Fruit fly (Drosophila melanogaster) whole organism, embryonic: ENCODE measurements around the gene Bacc.

Experiments used
- Awh ChIP-seq: fragments of 200-800 bp; sonication (Bioruptor generic); IDR thresholded peaks from 2 replicates; pipeline ENCODE4, ENCODE4 v1.3.6; 2022; ENCODE audit warnings: missing biosample characterization, missing genetic modification characterization
- Bdp1 ChIP-seq: fragments of 200-800 bp; sonication (Bioruptor generic); optimal IDR thresholded peaks from 3 replicates; lab custom pipeline; 2016; ENCODE audit warnings: missing biosample characterization, missing genetic modification characterization
- CG10543 ChIP-seq: fragments of 200-800 bp; sonication (Bioruptor generic); optimal IDR thresholded peaks from 3 replicates; lab custom pipeline; 2017; ENCODE audit warnings: missing biosample characterization, mild to moderate bottlenecking, missing genetic modification characterization, moderate library complexity
- CG10979 ChIP-seq: fragments of 200-800 bp; sonication (Bioruptor generic); optimal IDR thresholded peaks from 2 replicates; lab custom pipeline; 2018; ENCODE audit warnings: missing biosample characterization, mild to moderate bottlenecking, missing genetic modification characterization, moderate library complexity
- CG11723 ChIP-seq: fragments of 200-800 bp; sonication (Bioruptor generic); optimal IDR thresholded peaks from 2 replicates; lab custom pipeline; 2017; ENCODE audit warnings: missing biosample characterization, mild to moderate bottlenecking, missing genetic modification characterization
- CG18764 ChIP-seq: fragments of 200-800 bp; sonication (Bioruptor generic); optimal IDR thresholded peaks from 3 replicates; lab custom pipeline; 2016; ENCODE audit warnings: missing biosample characterization, missing genetic modification characterization
- CG2199 ChIP-seq: fragments of 200-800 bp; sonication (Bioruptor generic); IDR thresholded peaks from 3 replicates; pipeline ENCODE4 v1.3.6; 2022; ENCODE audit warnings: missing biosample characterization, missing genetic modification characterization
- CG2202 ChIP-seq: fragments of 200-800 bp; sonication (Bioruptor generic); optimal IDR thresholded peaks from 2 replicates; lab custom pipeline; 2018; ENCODE audit warnings: missing biosample characterization, mild to moderate bottlenecking, missing genetic modification characterization
- CG3065 ChIP-seq: fragments of 200-800 bp; sonication (Bioruptor generic); optimal IDR thresholded peaks from 2 replicates; lab custom pipeline; 2016; ENCODE audit warnings: missing biosample characterization, missing genetic modification characterization
- CG32772 ChIP-seq: fragments of 200-800 bp; sonication (Bioruptor generic); IDR thresholded peaks from 2 replicates; pipeline ENCODE4 v1.3.6; 2022; ENCODE audit warnings: missing biosample characterization, missing genetic modification characterization
- CG43689 ChIP-seq: fragments of 200-800 bp; sonication (Bioruptor generic); IDR thresholded peaks from 2 replicates; pipeline ENCODE4 v1.3.6; 2022; ENCODE audit warnings: missing biosample characterization, missing genetic modification characterization
- CG4730 ChIP-seq: fragments of 200-800 bp; sonication (Bioruptor generic); IDR thresholded peaks from 2 replicates; pipeline ENCODE4 v1.3.6; 2022; ENCODE audit warnings: missing biosample characterization, missing genetic modification characterization
- CG4854 ChIP-seq: fragments of 200-800 bp; sonication (Bioruptor generic); optimal IDR thresholded peaks from 2 replicates; lab custom pipeline; 2016; ENCODE audit warnings: missing biosample characterization, missing genetic modification characterization, inconsistent platforms
- CG5180 ChIP-seq: fragments of 200-800 bp; sonication (Bioruptor generic); optimal IDR thresholded peaks from 3 replicates; lab custom pipeline; 2017; ENCODE audit warnings: missing biosample characterization, missing genetic modification characterization, mild to moderate bottlenecking, moderate library complexity, missing genetic modification reagents
- CG6813 ChIP-seq: fragments of 200-800 bp; sonication (Bioruptor generic); optimal IDR thresholded peaks from 2 replicates; lab custom pipeline; 2017; ENCODE audit warnings: missing biosample characterization, missing genetic modification characterization, mild to moderate bottlenecking, moderate library complexity, missing genetic modification reagents
- CG7372 ChIP-seq: fragments of 200-800 bp; sonication (Bioruptor generic); IDR thresholded peaks from 2 replicates; pipeline ENCODE4 v1.3.6; 2022; ENCODE audit warnings: missing biosample characterization, missing genetic modification characterization
- CG8290 ChIP-seq, 3 experiments: fragments of 200-800 bp; sonication (Bioruptor generic); optimal IDR thresholded peaks; 2 replicates each; lab custom pipeline; 2016 to 2019; ENCODE audit warnings: missing biosample characterization in 3 of 3, missing genetic modification characterization in 3 of 3, mild to moderate bottlenecking in 2 of 3, moderate library complexity in 1 of 3
- Dfd ChIP-seq, 2 experiments: fragments of >200 bp; optimal IDR thresholded peaks; 2 replicates each; lab custom pipeline; 2017; ENCODE audit warnings: missing biosample characterization in 2 of 2, missing genetic modification characterization in 2 of 2
- Doc3 ChIP-seq: fragments of 200-800 bp; sonication (Bioruptor generic); IDR thresholded peaks from 3 replicates; pipeline ENCODE4 v1.3.6; 2022; ENCODE audit warnings: missing biosample characterization, missing genetic modification characterization; ENCODE audit not compliant: partially characterized antibody
- Dref ChIP-seq: fragments of 200-800 bp; sonication (Bioruptor generic); IDR thresholded peaks from 2 replicates; pipeline ENCODE4 v1.3.6; 2022; ENCODE audit warnings: missing biosample characterization, missing genetic modification characterization
- Hey ChIP-seq: fragments of 200-800 bp; sonication (Bioruptor generic); optimal IDR thresholded peaks from 3 replicates; lab custom pipeline; 2018; ENCODE audit warnings: missing biosample characterization, mild to moderate bottlenecking, missing genetic modification characterization
- HmgZ ChIP-seq: fragments of 200-800 bp; sonication (Bioruptor generic); optimal IDR thresholded peaks from 2 replicates; lab custom pipeline; 2018; ENCODE audit warnings: missing biosample characterization, mild to moderate bottlenecking, missing genetic modification characterization
- Kr ChIP-seq: fragments of 200-800 bp; sonication (Bioruptor generic); optimal IDR thresholded peaks from 2 replicates; lab custom pipeline; 2017; ENCODE audit warnings: missing biosample characterization, mild to moderate bottlenecking, missing genetic modification characterization
- MBD-R2 ChIP-seq: fragments of 200-800 bp; sonication (Bioruptor generic); IDR thresholded peaks from 2 replicates; pipeline ENCODE4 v1.3.6; 2022; ENCODE audit warnings: missing biosample characterization, missing genetic modification characterization
- MTF-1 ChIP-seq: fragments of 200-800 bp; sonication (Bioruptor generic); optimal IDR thresholded peaks from 2 replicates; lab custom pipeline; 2018; ENCODE audit warnings: missing biosample characterization, mild to moderate bottlenecking, missing genetic modification characterization, borderline replicate concordance
- NFAT ChIP-seq: fragments of 200-800 bp; sonication (Bioruptor generic); IDR thresholded peaks from 2 replicates; pipeline ENCODE4 v1.3.6; 2022; ENCODE audit warnings: missing biosample characterization, missing genetic modification characterization
- NfI ChIP-seq: fragments of 200-800 bp; sonication (Bioruptor generic); optimal IDR thresholded peaks from 3 replicates; lab custom pipeline; 2018; ENCODE audit warnings: missing biosample characterization, mild to moderate bottlenecking, missing genetic modification characterization, moderate library complexity
- Ravus ChIP-seq: fragments of 200-800 bp; sonication (Bioruptor generic); IDR thresholded peaks from 2 replicates; pipeline ENCODE4 v1.3.6; 2022; ENCODE audit warnings: missing biosample characterization, missing genetic modification characterization
- Stat92E ChIP-seq, 3 experiments: fragments of >200 bp in 2 of 3; fragments of 200-800 bp in 1 of 3; sonication (Bioruptor generic) in 1 of 3; optimal IDR thresholded peaks; 2 replicates each; lab custom pipeline; 2017 to 2019; ENCODE audit warnings: missing biosample characterization in 3 of 3, missing genetic modification characterization in 3 of 3, mild to moderate bottlenecking in 1 of 3, moderate library complexity in 1 of 3
- Tbp ChIP-seq: fragments of >200 bp; optimal IDR thresholded peaks from 2 replicates; lab custom pipeline; 2018; ENCODE audit warnings: missing biosample characterization, missing genetic modification characterization
- ac ChIP-seq: fragments of 200-800 bp; sonication (Bioruptor generic); optimal IDR thresholded peaks from 3 replicates; lab custom pipeline; 2017; ENCODE audit warnings: missing biosample characterization, mild to moderate bottlenecking, missing genetic modification characterization
- al ChIP-seq: fragments of 200-800 bp; sonication (Bioruptor generic); IDR thresholded peaks from 2 replicates; pipeline ENCODE4 v1.3.6; 2022; ENCODE audit warnings: missing biosample characterization, missing genetic modification characterization
- bcd ChIP-seq: fragments of 200-800 bp; sonication (Bioruptor generic); optimal IDR thresholded peaks from 2 replicates; lab custom pipeline; 2017; ENCODE audit warnings: missing biosample characterization, mild to moderate bottlenecking, missing genetic modification characterization
- cad ChIP-seq: fragments of >200 bp; optimal IDR thresholded peaks from 2 replicates; lab custom pipeline; 2017; ENCODE audit warnings: missing biosample characterization, missing genetic modification characterization
- dmrt11E ChIP-seq: fragments of 200-800 bp; sonication (Bioruptor generic); optimal IDR thresholded peaks from 3 replicates; lab custom pipeline; 2018; ENCODE audit warnings: missing biosample characterization, mild to moderate bottlenecking, missing genetic modification characterization, moderate library complexity
- fd102C ChIP-seq: fragments of 200-800 bp; sonication (Bioruptor generic); optimal IDR thresholded peaks from 2 replicates; lab custom pipeline; 2018; ENCODE audit warnings: missing biosample characterization, mild to moderate bottlenecking, missing genetic modification characterization, moderate library complexity
- gsb ChIP-seq: fragments of 200-800 bp; sonication (Bioruptor generic); IDR thresholded peaks from 2 replicates; pipeline ENCODE4 v1.3.6; 2022; ENCODE audit warnings: missing biosample characterization, missing genetic modification characterization
- her ChIP-seq: fragments of 200-800 bp; sonication (Bioruptor generic); optimal IDR thresholded peaks from 2 replicates; lab custom pipeline; 2016; ENCODE audit warnings: missing biosample characterization, missing genetic modification characterization
- jigr1 ChIP-seq: fragments of 200-800 bp; sonication (Bioruptor generic); IDR thresholded peaks from 3 replicates; pipeline ENCODE4 v1.3.6; 2022; ENCODE audit warnings: missing biosample characterization, missing genetic modification characterization
- kni ChIP-seq: fragments of 200-800 bp; sonication (Bioruptor generic); optimal IDR thresholded peaks from 3 replicates; lab custom pipeline; 2017; ENCODE audit warnings: mild to moderate bottlenecking, missing biosample characterization, missing genetic modification reagents, missing genetic modification characterization
- lmd ChIP-seq: fragments of 200-800 bp; sonication (Bioruptor generic); IDR thresholded peaks from 2 replicates; pipeline ENCODE4 v1.3.6; 2022; ENCODE audit warnings: missing biosample characterization, missing genetic modification characterization
- luna ChIP-seq: fragments of 200-800 bp; sonication (Bioruptor generic); optimal IDR thresholded peaks from 2 replicates; lab custom pipeline; 2016; ENCODE audit warnings: missing biosample characterization, missing genetic modification characterization
- nau ChIP-seq: fragments of 200-800 bp; sonication (Bioruptor generic); optimal IDR thresholded peaks from 3 replicates; lab custom pipeline; 2017; ENCODE audit warnings: missing biosample characterization, mild to moderate bottlenecking, missing genetic modification characterization, missing genetic modification reagents
- ssp ChIP-seq: fragments of 200-800 bp; sonication (Bioruptor generic); IDR thresholded peaks from 2 replicates; pipeline ENCODE4 v1.3.6; 2022; ENCODE audit warnings: missing biosample characterization, missing genetic modification characterization
- tin ChIP-seq: fragments of 200-800 bp; sonication (Bioruptor generic); optimal IDR thresholded peaks from 3 replicates; lab custom pipeline; 2016; ENCODE audit warnings: missing biosample characterization, missing genetic modification characterization
- trh ChIP-seq: fragments of 200-800 bp; sonication (Bioruptor generic); optimal IDR thresholded peaks from 2 replicates; lab custom pipeline; 2016; ENCODE audit warnings: missing biosample characterization, missing genetic modification characterization
- tup ChIP-seq: fragments of 200-800 bp; sonication (Bioruptor generic); optimal IDR thresholded peaks from 2 replicates; lab custom pipeline; 2016; ENCODE audit warnings: missing biosample characterization, mild to moderate bottlenecking, missing genetic modification characterization, moderate library complexity
- wek ChIP-seq: fragments of 200-800 bp; sonication (Bioruptor generic); optimal IDR thresholded peaks from 3 replicates; lab custom pipeline; 2018; ENCODE audit warnings: missing biosample characterization, mild to moderate bottlenecking, missing genetic modification characterization, moderate library complexity

Bacc gene

dm6 chr2L:2752460-2753411, 491 bp downstream of the Bacc start, which contains the start of gene Pgk (continued):
- peak; percentile 3 for TF ChIP-seq CG4854
- peak; percentile 28 for TF ChIP-seq Bdp1
- TF ChIP-seq Kr (GFP tag; lab: Kevin White, UChicago) = no peak
- no peak for TF ChIP-seq CG4730 (GFP tag; lab: Robert Waterston, UW)
- peak; percentile 16 for TF ChIP-seq CG8290 (GFP tag; optimal IDR thresholded peaks at IDR 0.05; lab: Kevin White, UChicago)
- TF ChIP-seq CG8290 (tag; optimal IDR thresholded peaks at IDR 0.05; lab: Kevin White, UChicago) = peak in 1 of 2 experiments; percentile 57
- peak; percentile 69 for TF ChIP-seq CG5180 (GFP tag; lab: Kevin White, UChicago)
- no peak for TF ChIP-seq tin (GFP tag; lab: Kevin White, UChicago)
- TF ChIP-seq CG3065 (GFP tag; lab: Kevin White, UChicago) = no peak
- no peak for TF ChIP-seq bcd (GFP tag; lab: Kevin White, UChicago)
- peak; percentile 3 for TF ChIP-seq NfI (GFP tag; lab: Kevin White, UChicago)
- no peak for TF ChIP-seq NFAT (GFP tag; lab: Robert Waterston, UW)
- TF ChIP-seq CG2199 (GFP tag; lab: Robert Waterston, UW) = no peak
- TF ChIP-seq Doc3 (GFP tag; lab: Robert Waterston, UW) = no peak
- TF ChIP-seq CG10543 (GFP tag; lab: Kevin White, UChicago) = peak; percentile 81
- peak in 1 of 3 experiments; percentile 5 for TF ChIP-seq Stat92E (GFP tag; optimal IDR thresholded peaks at IDR 0.05; lab: Kevin White, UChicago)
- no peak for TF ChIP-seq gsb
- TF ChIP-seq Ravus (GFP tag; lab: Robert Waterston, UW) = no peak
- peak; percentile 54 for TF ChIP-seq MTF-1 (GFP tag; lab: Kevin White, UChicago)
- TF ChIP-seq luna (GFP tag; lab: Kevin White, UChicago) = no peak
- TF ChIP-seq jigr1 (GFP tag; lab: Robert Waterston, UW) = no peak
- TF ChIP-seq MBD-R2 (GFP tag; lab: Robert Waterston, UW) = no peak
- no peak for TF ChIP-seq CG43689 (GFP tag; lab: Robert Waterston, UW)
- TF ChIP-seq cad (GFP tag; lab: Kevin White, UChicago) = no peak
- TF ChIP-seq wek (GFP tag; lab: Kevin White, UChicago) = peak; percentile 16
- no peak for TF ChIP-seq kni (GFP tag; lab: Kevin White, UChicago)
- peak; percentile 6 for TF ChIP-seq dmrt11E (tag; lab: Kevin White, UChicago)
- TF ChIP-seq CG32772 (GFP tag; lab: Robert Waterston, UW) = no peak
- TF ChIP-seq her (GFP tag; lab: Kevin White, UChicago) = peak; percentile 33
- no peak for TF ChIP-seq CG7372 (GFP tag; lab: Robert Waterston, UW)
- no peak for TF ChIP-seq trh (GFP tag; lab: Kevin White, UChicago)
- no peak for TF ChIP-seq CG18764
- TF ChIP-seq CG2202 (tag; lab: Kevin White, UChicago) = peak; percentile 32
- peak; percentile 63 for TF ChIP-seq CG6813 (GFP tag; lab: Kevin White, UChicago)
- TF ChIP-seq tup (GFP tag; lab: Kevin White, UChicago) = peak; percentile 34
- no peak for TF ChIP-seq Dfd (GFP tag; optimal IDR thresholded peaks at IDR 0.05; lab: Kevin White, UChicago)
- peak; percentile 17 for TF ChIP-seq fd102C
- no peak for TF ChIP-seq Dref (GFP tag; lab: Robert Waterston, UW)
- TF ChIP-seq Hey (tag; lab: Kevin White, UChicago) = no peak
- no peak for TF ChIP-seq Awh (GFP tag; lab: Robert Waterston, UW)
- peak; percentile 99 for TF ChIP-seq Tbp (GFP tag; lab: Kevin White, UChicago)
- no peak for TF ChIP-seq ssp (GFP tag; lab: Robert Waterston, UW)
- no peak for TF ChIP-seq lmd (GFP tag; lab: Robert Waterston, UW)
- TF ChIP-seq ac = peak; percentile 37
- TF ChIP-seq nau (GFP tag; lab: Kevin White, UChicago) = peak; percentile 68
- peak; percentile 58 for TF ChIP-seq HmgZ (tag; lab: Kevin White, UChicago)
- TF ChIP-seq CG11723 (GFP tag; lab: Kevin White, UChicago) = peak; percentile 54
- TF ChIP-seq al (GFP tag; lab: Robert Waterston, UW) = no peak
- peak; percentile 16 for TF ChIP-seq CG10979 (tag; lab: Kevin White, UChicago)
